Worm (Caenorhabditis elegans) whole organism, L4/young adult: ENCODE data around the gene pap-1.

Experiments
- W03F9.2 ChIP-seq: fragments of 150-350 bp; optimal IDR thresholded peaks from 2 replicates; lab custom pipeline; 2014; ENCODE audit warnings: missing biosample characterization, missing genetic modification characterization
- dao-5 ChIP-seq: sonication (generic microtip); optimal IDR thresholded peaks from 2 replicates; lab custom pipeline; 2016; ENCODE audit warnings: missing genotype, missing genetic modification characterization, moderate library complexity, missing compliant biosample characterization
- him-1 ChIP-seq: sonication (generic microtip); optimal IDR thresholded peaks from 2 replicates; lab custom pipeline; 2016; ENCODE audit warnings: missing genotype, missing genetic modification reagents, missing genetic modification characterization, missing compliant biosample characterization

- no peak for TF ChIP-seq him-1 (tag; lab: Kevin White, UChicago)
- no peak for TF ChIP-seq W03F9.2 (tag; lab: Kevin White, UChicago)
- no peak for TF ChIP-seq dao-5 (tag; lab: Kevin White, UChicago)
Observed at ce11 chrV:10436612-10437011, 5.2 kb upstream of the pap-1 start, which contains the start of gene set-22.
